Fruit fly (Drosophila melanogaster) whole organism, larva: Measurements from ENCODE around the gene Tmhs.

Experiments
- noc ChIP-seq: fragments of 200-800 bp; sonication (Bioruptor generic); optimal IDR thresholded peaks from 3 replicates; lab custom pipeline; 2019; ENCODE audit warnings: missing biosample characterization, mild to moderate bottlenecking, missing genetic modification characterization, moderate library complexity

Tmhs gene

DNA sequence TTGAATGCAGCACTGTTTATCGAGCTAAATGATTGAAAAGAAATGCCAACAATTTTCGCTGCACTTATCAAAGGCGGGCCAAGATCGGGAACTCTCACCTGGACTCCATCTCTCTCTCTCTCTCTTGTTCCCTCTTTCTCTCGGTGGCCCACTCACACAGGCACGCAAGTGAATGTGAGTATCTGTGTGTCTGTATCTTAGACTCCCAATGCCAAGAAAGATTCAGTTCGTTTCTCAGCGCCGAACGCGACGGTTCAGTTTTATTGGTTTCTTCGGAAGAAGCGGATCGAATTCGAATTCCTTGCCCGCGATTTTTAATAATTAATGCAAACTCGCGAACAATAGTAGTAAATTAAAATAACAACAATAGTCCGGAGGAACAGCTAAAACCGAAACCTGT is at the start of gene Tmhs:
Gene Tmhs, plus strand, starts transcription at position 222 of the 400 bp plus-strand sequence.
- no peak for TF ChIP-seq noc (tag; lab: Kevin White, UChicago)

DNA sequence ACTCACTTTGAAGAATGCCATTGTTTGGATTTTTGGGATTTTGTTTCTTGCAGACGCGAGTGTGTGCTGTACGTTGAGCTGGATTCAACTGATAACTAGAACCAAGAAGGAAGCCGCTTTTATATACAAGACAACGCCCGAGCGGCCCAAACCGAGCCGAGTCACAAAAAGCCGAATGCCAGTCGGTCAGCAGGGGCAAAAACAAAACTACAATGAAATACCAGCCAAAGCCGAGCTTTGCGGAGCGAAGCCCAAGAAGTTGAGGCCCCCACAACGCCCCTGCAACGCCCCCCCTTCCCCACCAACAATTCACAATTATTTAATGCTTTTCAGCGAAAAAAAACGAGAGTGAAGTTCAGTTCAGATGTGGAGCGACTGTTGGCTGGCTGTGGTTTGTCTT is 43.5 kb upstream of the Tmhs start, which contains the start of gene Cpr62Bc:
Gene Cpr62Bc, minus strand, starts transcription at position 101 of the 400 bp plus-strand sequence.
- no peak for TF ChIP-seq noc (tag; lab: Kevin White, UChicago)

DNA sequence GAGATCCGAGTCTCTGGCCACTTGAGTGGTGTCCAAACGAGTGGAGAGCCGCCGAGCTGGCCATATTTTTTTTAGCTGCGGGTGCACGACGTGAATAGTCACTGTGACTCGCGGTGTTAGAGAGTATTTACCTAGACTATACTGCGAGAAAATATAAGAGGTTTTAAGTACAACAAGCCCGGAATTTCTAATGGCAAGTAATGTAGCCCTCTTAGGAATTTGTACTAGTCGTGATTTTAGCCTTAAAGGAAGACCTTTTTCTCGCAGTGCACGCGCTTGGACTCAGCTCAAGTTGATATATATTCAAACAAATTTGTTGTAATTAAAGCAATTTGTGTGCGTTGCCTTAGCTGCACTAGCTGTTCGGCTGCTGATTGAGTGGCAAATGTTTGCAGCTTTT is 40.9 kb upstream of the Tmhs start:
- TF ChIP-seq noc (tag; lab: Kevin White, UChicago): no peak

DNA sequence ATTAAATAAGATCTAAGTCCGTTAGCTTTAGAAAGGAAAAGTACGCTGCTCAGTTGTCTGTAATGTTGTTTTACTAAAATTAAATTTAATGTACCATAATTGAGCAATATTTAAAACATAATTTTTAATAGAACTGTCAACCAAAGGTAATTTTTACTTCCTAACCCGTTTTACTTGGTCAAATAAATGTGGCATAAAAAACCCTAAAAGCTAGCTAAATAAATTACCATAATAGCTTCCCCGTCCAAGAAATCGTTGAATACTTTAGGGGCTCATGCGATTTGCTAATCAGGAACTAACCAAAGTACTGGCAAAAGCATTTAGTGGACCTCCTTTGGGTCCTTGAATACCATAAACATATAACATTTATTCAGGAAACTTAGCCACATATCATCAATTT is 35.0 kb upstream of the Tmhs start:
- TF ChIP-seq noc (tag; lab: Kevin White, UChicago): no peak

DNA sequence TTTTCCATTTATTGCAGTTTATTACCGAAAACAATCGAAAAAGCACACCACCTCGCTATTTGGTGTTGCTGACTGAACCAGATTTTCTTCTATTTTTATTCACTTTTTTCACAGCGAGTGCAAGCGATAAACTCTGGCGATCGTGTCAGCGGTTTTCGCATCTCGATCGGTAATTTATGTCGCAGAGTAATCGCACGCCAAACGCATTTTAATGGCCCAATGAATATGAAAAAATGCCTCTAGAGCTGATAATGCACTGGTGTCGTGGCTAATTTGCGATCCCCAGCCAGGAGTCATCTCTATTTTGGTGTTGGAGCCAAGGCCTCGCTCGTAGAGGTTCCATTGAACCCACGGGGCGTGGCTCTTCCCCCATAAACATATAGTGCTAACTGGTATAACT is 32.2 kb upstream of the Tmhs start:
- TF ChIP-seq noc (tag; lab: Kevin White, UChicago): no peak

- TF ChIP-seq noc (tag; lab: Kevin White, UChicago): no peak
Measured at dm6 chr3L:1855491-1855890, 30.0 kb upstream of the Tmhs start, which contains the start of gene CNMa. Gene CNMa, minus strand, starts transcription at chr3L:1855591.

DNA sequence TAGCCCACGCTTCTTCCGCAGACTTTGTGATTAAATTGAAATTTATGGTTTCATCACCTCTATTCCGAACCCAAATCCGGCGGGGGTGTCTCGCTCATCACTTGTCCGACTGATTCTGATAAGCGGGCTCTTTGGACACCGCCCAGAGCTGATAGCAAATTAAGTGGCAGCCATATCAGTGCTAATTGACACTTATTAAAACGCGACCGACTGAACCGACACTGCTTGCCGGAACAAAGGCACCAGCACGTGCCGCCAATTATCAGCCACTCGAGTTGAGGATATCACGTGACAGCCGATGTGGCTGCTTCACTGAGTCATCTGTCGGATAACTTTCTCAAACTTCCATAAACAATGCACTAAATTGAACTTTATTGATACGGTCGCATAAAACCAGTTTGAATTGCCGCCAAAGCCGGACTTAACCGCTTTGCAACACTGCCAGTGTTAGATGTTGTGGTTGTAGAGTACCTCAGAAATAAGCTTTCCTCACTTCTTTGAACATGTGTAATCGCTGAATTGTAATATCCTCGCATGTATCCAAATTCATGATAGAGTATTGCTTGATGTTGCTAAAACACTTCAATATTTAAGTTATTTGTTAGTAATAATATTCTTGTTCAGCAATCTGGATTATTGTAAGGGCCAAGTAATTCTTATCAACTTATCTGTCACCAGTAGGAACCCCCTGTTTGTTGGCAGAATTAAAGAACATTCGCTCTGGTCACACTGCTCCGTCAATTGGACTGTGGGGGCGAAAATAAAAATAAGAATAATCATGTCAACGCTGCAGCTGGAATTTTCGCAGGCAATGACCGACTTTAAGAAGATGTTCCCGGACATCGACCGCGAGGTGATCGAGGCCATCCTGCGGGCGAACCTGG is 28.7 kb upstream of the Tmhs start, which contains the start of gene CG12024:
Gene CG12024, plus strand, starts transcription at position 699 of the 884 bp plus-strand sequence.
- peak; percentile 50 for TF ChIP-seq noc (tag; lab: Kevin White, UChicago)

dm6 chr3L:1859563-1859962 is 25.9 kb upstream of the Tmhs start:
- TF ChIP-seq noc (tag; lab: Kevin White, UChicago): no peak

- TF ChIP-seq noc (tag; lab: Kevin White, UChicago): no peak
Measured at dm6 chr3L:1860749-1861148, 24.7 kb upstream of the Tmhs start.

dm6 chr3L:1861400-1861793 is 24.1 kb upstream of the Tmhs start:
- no peak for TF ChIP-seq noc (tag; lab: Kevin White, UChicago)

DNA sequence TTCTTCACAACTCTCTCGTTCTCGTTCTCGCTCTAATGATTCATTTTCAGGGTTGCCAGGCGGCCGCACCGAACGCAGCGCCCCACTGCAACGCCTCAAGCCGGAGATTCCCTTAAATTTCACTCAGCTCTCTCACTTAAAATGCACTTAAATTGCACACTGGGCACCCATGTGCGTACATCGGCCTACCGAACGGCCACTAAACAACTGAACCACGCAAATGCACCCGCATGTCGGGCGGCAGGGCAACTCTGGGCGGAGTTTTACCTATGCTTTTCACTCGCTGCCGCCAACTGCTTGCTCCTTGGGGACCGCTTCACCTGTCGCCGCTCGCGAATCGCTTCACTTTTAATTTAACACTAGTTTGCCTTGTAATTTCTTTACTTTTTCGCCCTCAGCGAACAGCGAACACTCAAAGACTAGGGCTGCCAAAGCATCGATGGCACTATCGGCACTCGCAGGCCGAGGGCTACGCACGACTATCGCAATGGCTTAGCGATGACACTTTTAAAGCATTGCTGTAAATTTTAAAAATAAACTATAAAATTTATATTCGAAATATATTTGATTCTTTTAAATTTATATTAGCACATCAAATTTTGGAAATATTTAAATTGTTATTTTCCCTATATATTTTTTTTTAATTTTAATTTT is 23.5 kb upstream of the Tmhs start, which contains the start of gene Rap1:
Gene Rap1, minus strand, starts transcription at position 446 of the 654 bp plus-strand sequence.
- TF ChIP-seq noc (tag; lab: Kevin White, UChicago): peak; percentile 58

DNA sequence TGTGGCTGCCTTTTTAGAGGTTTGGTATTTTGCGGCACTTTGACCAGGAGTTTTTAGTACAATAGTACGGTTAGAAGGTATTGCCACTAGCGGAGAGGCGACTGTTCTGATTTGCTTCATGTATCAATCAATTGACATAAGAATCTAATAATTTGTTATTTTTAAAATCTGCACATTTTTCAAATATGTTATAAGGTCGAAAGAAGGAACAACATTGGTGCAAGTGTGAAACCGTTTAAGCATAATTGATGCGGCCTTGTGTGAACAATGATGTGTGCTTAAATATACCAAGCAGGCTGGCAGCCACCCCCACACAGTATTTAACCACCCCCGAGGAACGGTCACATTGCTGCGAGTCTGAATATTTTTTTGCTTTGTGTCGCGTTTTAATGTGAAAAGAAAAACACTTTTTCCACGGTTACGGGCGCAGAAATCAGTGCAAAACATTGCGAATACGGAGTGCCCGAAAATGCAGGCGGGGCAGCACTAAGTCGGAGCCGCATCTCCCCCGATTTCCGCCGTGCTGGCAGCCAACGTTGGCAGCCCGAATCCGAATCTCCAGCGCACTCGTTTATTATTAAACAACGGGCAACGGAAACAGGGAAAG is 20.2 kb upstream of the Tmhs start, which contains the start of the genes HBS1 and CG12025:
Gene HBS1, minus strand, starts transcription at position 120 of the 607 bp plus-strand sequence.
Gene CG12025, plus strand, starts transcription at position 310 of the 607 bp plus-strand sequence.
- peak; percentile 21 for TF ChIP-seq noc (tag; lab: Kevin White, UChicago)

DNA sequence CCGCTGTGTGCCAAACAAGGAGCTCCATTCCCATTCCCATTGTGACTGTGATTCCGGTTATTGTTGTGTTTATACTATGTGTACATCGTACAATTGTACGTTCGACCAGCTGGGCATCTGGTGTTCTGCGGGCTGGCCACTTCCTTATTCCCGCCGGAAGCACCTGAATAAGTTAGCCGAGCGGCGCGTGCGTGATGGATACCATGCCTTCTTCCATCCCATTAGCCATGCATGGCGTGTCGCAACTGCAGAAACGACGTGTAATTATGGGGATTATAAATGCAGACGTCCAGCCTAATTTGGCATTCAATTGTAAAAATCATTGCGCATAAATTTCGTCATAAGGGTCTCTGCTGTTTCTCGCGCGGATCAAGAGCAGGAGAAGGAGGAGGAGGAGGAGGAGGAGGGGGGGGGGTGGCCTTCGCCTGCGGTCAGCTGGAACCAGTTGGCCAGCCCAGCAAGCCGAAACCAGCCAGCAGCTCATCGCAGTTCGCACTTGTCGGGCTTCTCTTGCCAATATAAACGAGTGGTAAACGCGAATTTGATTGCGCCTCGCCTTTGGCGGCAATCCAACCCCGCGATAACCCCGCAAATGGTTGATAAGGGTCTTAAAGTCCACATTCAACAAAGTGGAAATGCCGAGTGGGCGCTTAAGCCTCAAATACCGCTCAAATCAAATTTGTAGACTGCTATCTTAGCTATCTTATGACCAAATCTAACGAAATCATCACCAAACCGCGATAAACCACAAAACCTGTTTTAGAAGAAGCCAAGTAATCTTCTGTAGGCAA is 19.2 kb upstream of the Tmhs start:
- TF ChIP-seq noc (tag; lab: Kevin White, UChicago): peak; percentile 7

- no peak for TF ChIP-seq noc (tag; lab: Kevin White, UChicago)
Measured at dm6 chr3L:1868841-1869240, 16.6 kb upstream of the Tmhs start.

- no peak for TF ChIP-seq noc (tag; lab: Kevin White, UChicago)
Measured at dm6 chr3L:1869719-1870118, 15.7 kb upstream of the Tmhs start, which contains the start of gene CG13924. Gene CG13924, plus strand, starts transcription at chr3L:1870019.
